Fruit fly (Drosophila melanogaster) whole organism, prepupa: Measurements from ENCODE around the gene brat.

Source experiments
- CG16779 ChIP-seq: fragments of 200-800 bp; sonication (Bioruptor generic); optimal IDR thresholded peaks from 3 replicates; lab custom pipeline; 2017; ENCODE audit warnings: missing biosample characterization, mild to moderate bottlenecking, missing genetic modification characterization
- CG31627 ChIP-seq: fragments of 200-800 bp; sonication (Bioruptor generic); optimal IDR thresholded peaks from 3 replicates; lab custom pipeline; 2016; ENCODE audit warnings: missing biosample characterization, missing genetic modification characterization
- CG32006 ChIP-seq: fragments of 200-800 bp; sonication (Bioruptor generic); optimal IDR thresholded peaks from 3 replicates; lab custom pipeline; 2017; ENCODE audit warnings: missing biosample characterization, mild to moderate bottlenecking, missing genetic modification characterization
- CG34406 ChIP-seq: fragments of 200-800 bp; sonication (Bioruptor generic); optimal IDR thresholded peaks from 3 replicates; lab custom pipeline; 2016; ENCODE audit warnings: missing biosample characterization, missing genetic modification characterization
- CG9139 ChIP-seq: fragments of 200-800 bp; sonication (Bioruptor generic); optimal IDR thresholded peaks from 3 replicates; lab custom pipeline; 2017; ENCODE audit warnings: missing biosample characterization, mild to moderate bottlenecking, missing genetic modification characterization
- Ets21C ChIP-seq: fragments of 200-800 bp; sonication (Bioruptor generic); optimal IDR thresholded peaks from 3 replicates; lab custom pipeline; 2016; ENCODE audit warnings: missing biosample characterization, missing genetic modification characterization
- Hr38 ChIP-seq: sonication (Bioruptor generic); optimal IDR thresholded peaks from 2 replicates; lab custom pipeline; 2016; ENCODE audit warnings: missing biosample characterization, missing genetic modification characterization
- Lpt ChIP-seq: fragments of 200-800 bp; sonication (Bioruptor generic); optimal IDR thresholded peaks from 3 replicates; lab custom pipeline; 2016; ENCODE audit warnings: missing biosample characterization, missing genetic modification characterization
- Met ChIP-seq: fragments of 200-800 bp; sonication (Bioruptor generic); optimal IDR thresholded peaks from 3 replicates; lab custom pipeline; 2016; ENCODE audit warnings: missing biosample characterization, missing genetic modification characterization
- Sox14 ChIP-seq: fragments of 200-800 bp; sonication (Bioruptor generic); optimal IDR thresholded peaks from 3 replicates; lab custom pipeline; 2016; ENCODE audit warnings: missing biosample characterization, missing genetic modification characterization
- salr ChIP-seq, 2 experiments: fragments of 200-800 bp; sonication (Bioruptor generic); optimal IDR thresholded peaks; 3 replicates each; lab custom pipeline; 2016 to 2018; ENCODE audit warnings: missing biosample characterization in 2 of 2, missing genetic modification characterization in 2 of 2, mild to moderate bottlenecking in 1 of 2
- topi ChIP-seq: fragments of 200-800 bp; sonication (Bioruptor generic); optimal IDR thresholded peaks from 3 replicates; lab custom pipeline; 2016; ENCODE audit warnings: missing biosample characterization, missing genetic modification characterization

DNA sequence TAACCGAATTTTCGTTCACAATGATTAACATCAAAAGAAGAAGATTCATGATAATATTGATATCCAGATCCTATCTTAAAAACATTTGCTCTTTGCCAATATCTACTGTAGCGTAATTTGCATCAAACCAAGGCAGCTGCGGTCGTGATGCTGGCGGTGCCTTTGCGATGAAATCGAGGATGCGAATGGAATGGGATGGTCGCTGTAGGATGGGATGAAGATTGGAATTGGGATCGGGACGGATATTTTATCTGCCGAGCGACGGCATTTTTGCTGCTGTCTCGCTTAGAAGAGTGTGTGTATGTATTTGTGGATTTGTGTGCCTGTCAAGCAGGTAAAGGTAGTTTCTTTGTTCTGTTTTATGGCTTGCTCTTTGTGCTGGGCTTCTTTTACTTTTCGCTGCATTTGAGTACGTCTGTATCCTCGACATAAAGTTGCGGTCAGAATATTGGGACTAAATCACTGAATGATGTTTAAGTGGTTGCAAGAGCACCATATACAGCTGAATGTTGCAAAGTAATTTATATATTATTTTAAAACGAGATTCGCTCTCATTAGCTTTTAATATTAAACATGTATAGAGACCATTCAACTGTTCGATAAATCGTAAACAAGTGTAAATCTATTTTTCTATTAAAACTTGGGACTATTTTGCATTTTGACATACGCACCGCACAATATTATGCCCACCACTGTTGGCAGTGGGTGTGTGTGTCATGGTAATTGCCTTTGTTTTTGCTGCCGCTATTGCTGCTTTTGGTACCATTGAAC, 28.9 kb downstream of the brat start:
- TF ChIP-seq Sox14 (GFP tag; lab: Kevin White, UChicago) (peak; percentile 34), Ets21C (GFP tag; lab: Kevin White, UChicago) (peak; percentile 31), Hr38 (GFP tag; lab: Kevin White, UChicago) (no peak), CG9139 (GFP tag; lab: Kevin White, UChicago) (no peak), salr (GFP tag; optimal IDR thresholded peaks at IDR 0.05; lab: Kevin White, UChicago) (peak in 1 of 2 experiments; percentile 28), Lpt (peak; percentile 36), Met (peak; percentile 82), CG31627 (GFP tag; lab: Kevin White, UChicago) (peak; percentile 61), CG34406 (GFP tag; lab: Kevin White, UChicago) (peak; percentile 77), CG16779 (tag; lab: Kevin White, UChicago) (no peak), topi (GFP tag; lab: Kevin White, UChicago) (peak; percentile 77), CG32006 (peak; percentile 62)
